Worm (Caenorhabditis elegans) whole organism, young adult: ENCODE results near the gene F55A11.4.

Source experiments
- F22D6.2 ChIP-seq: sonication (generic microtip); optimal IDR thresholded peaks from 2 replicates; lab custom pipeline; 2016; ENCODE audit warnings: mild to moderate bottlenecking, missing genetic modification characterization, missing compliant biosample characterization
- F37B4.10 ChIP-seq: fragments of 200-800 bp; sonication (Bioruptor generic); IDR thresholded peaks from 2 replicates; pipeline ENCODE4 v1.3.6; 2022; ENCODE audit warnings: missing genetic modification characterization, missing compliant biosample characterization
- F39B2.1 ChIP-seq: fragments of 200-800 bp; sonication (Bioruptor generic); IDR thresholded peaks from 2 replicates; pipeline ENCODE4 v1.3.6; 2022; ENCODE audit warnings: missing genetic modification reagents, missing genetic modification characterization, missing compliant biosample characterization
- F49E8.2 ChIP-seq: sonication (generic microtip); optimal IDR thresholded peaks from 3 replicates; lab custom pipeline; 2017; ENCODE audit warnings: missing genetic modification characterization, mild to moderate bottlenecking, missing compliant biosample characterization, antibody characterized with exemption, moderate library complexity; ENCODE audit not compliant: insufficient read depth
- F57A8.1 ChIP-seq: fragments of 200-800 bp; sonication (Bioruptor generic); optimal IDR thresholded peaks from 2 replicates; lab custom pipeline; 2018; ENCODE audit warnings: mild to moderate bottlenecking, missing genetic modification characterization, moderate library complexity, missing compliant biosample characterization
- K12H6.12 ChIP-seq: fragments of 200-800 bp; sonication (Bioruptor generic); optimal IDR thresholded peaks from 2 replicates; lab custom pipeline; 2018; ENCODE audit warnings: mild to moderate bottlenecking, missing genetic modification characterization, missing compliant biosample characterization
- T26A5.8 ChIP-seq: sonication (generic microtip); optimal IDR thresholded peaks from 2 replicates; lab custom pipeline; 2016; ENCODE audit warnings: missing genetic modification characterization, missing compliant biosample characterization
- Y67H2A.10 ChIP-seq: fragments of 200-800 bp; sonication (Bioruptor generic); conservative IDR thresholded peaks from 2 replicates; pipeline ENCODE4 v1.3.6; 2022; ENCODE audit warnings: missing genetic modification reagents, missing genetic modification characterization, missing compliant biosample characterization
- akir-1 ChIP-seq: fragments of 200-800 bp; sonication (Bioruptor generic); optimal IDR thresholded peaks from 2 replicates; lab custom pipeline; 2018; ENCODE audit warnings: mild to moderate bottlenecking, missing genetic modification characterization, moderate library complexity, missing compliant biosample characterization
- aptf-2 ChIP-seq: fragments of 200-800 bp; sonication (Bioruptor generic); conservative IDR thresholded peaks from 2 replicates; pipeline ENCODE4 v1.3.6; 2022; ENCODE audit warnings: missing genetic modification reagents, missing genetic modification characterization, missing compliant biosample characterization
- aptf-3 ChIP-seq: fragments of 200-800 bp; sonication (Bioruptor generic); IDR thresholded peaks from 2 replicates; pipeline ENCODE4 v1.3.6; 2022; ENCODE audit warnings: missing genetic modification characterization, missing compliant biosample characterization
- atf-7 ChIP-seq: sonication (generic microtip); optimal IDR thresholded peaks from 2 replicates; lab custom pipeline; 2017; ENCODE audit warnings: mild to moderate bottlenecking, missing genetic modification characterization, missing compliant biosample characterization
- attf-3 ChIP-seq: fragments of 200-800 bp; sonication (Bioruptor generic); conservative IDR thresholded peaks from 2 replicates; pipeline ENCODE4 v1.3.6; 2022; ENCODE audit warnings: missing genetic modification reagents, missing genetic modification characterization, missing compliant biosample characterization
- attf-5 ChIP-seq: fragments of 200-800 bp; sonication (Bioruptor generic); optimal IDR thresholded peaks from 2 replicates; lab custom pipeline; 2018; ENCODE audit warnings: mild to moderate bottlenecking, missing genetic modification characterization, missing compliant biosample characterization
- attf-6 ChIP-seq: fragments of 200-800 bp; sonication (Bioruptor generic); IDR thresholded peaks from 2 replicates; pipeline ENCODE4 v1.3.6; 2022; ENCODE audit warnings: missing genetic modification reagents, missing genetic modification characterization, missing compliant biosample characterization
- ccch-3 ChIP-seq: fragments of 200-800 bp; sonication (Bioruptor generic); optimal IDR thresholded peaks from 2 replicates; lab custom pipeline; 2018; ENCODE audit warnings: mild to moderate bottlenecking, missing genetic modification characterization, missing compliant biosample characterization
- ceh-100 ChIP-seq: fragments of 200-800 bp; sonication (Bioruptor generic); IDR thresholded peaks from 2 replicates; pipeline ENCODE4 v1.3.6; 2022; ENCODE audit warnings: missing genetic modification reagents, missing genetic modification characterization, missing compliant biosample characterization
- ceh-27 ChIP-seq: fragments of 200-800 bp; sonication (Bioruptor generic); optimal IDR thresholded peaks from 2 replicates; lab custom pipeline; 2018; ENCODE audit warnings: mild to moderate bottlenecking, missing genetic modification characterization, moderate library complexity, missing compliant biosample characterization
- ceh-58 ChIP-seq: fragments of 200-800 bp; sonication (Bioruptor generic); IDR thresholded peaks from 2 replicates; pipeline ENCODE4 v1.3.6; 2022; ENCODE audit warnings: missing genetic modification characterization, missing compliant biosample characterization
- ceh-79 ChIP-seq: sonication (generic microtip); optimal IDR thresholded peaks from 2 replicates; lab custom pipeline; 2017; ENCODE audit warnings: mild to moderate bottlenecking, missing genetic modification characterization, missing compliant biosample characterization
- dox-1 ChIP-seq: fragments of 200-800 bp; sonication (Bioruptor generic); IDR thresholded peaks from 2 replicates; pipeline ENCODE4 v1.3.6; 2022; ENCODE audit warnings: missing genetic modification reagents, missing genetic modification characterization, missing compliant biosample characterization
- dpl-1 ChIP-seq: fragments of 150-350 bp; optimal IDR thresholded peaks from 2 replicates; lab custom pipeline; 2014; ENCODE audit warnings: missing biosample characterization, missing genetic modification reagents, missing genetic modification characterization
- egl-18 ChIP-seq: fragments of 200-800 bp; sonication (Bioruptor generic); IDR thresholded peaks from 2 replicates; pipeline ENCODE4 v1.3.6; 2022; ENCODE audit warnings: missing genetic modification reagents, missing genetic modification characterization, missing compliant biosample characterization
- egrh-3 ChIP-seq: fragments of 200-800 bp; sonication (Bioruptor generic); IDR thresholded peaks from 2 replicates; pipeline ENCODE4 v1.3.6; 2022; ENCODE audit warnings: missing genetic modification reagents, missing genetic modification characterization, missing compliant biosample characterization
- ekl-4 ChIP-seq: fragments of 200-800 bp; sonication (Bioruptor generic); IDR thresholded peaks from 2 replicates; pipeline ENCODE4 v1.3.6; 2022; ENCODE audit warnings: missing genetic modification reagents, missing genetic modification characterization, missing compliant biosample characterization
- ets-4 ChIP-seq: fragments of 200-800 bp; sonication (Bioruptor generic); optimal IDR thresholded peaks from 2 replicates; lab custom pipeline; 2018; ENCODE audit warnings: mild to moderate bottlenecking, missing genetic modification characterization, missing compliant biosample characterization
- fkh-3 ChIP-seq: sonication (generic microtip); optimal IDR thresholded peaks from 2 replicates; lab custom pipeline; 2016; ENCODE audit warnings: mild to moderate bottlenecking, missing genetic modification characterization, missing compliant biosample characterization
- gei-17 ChIP-seq: fragments of 200-800 bp; sonication (Bioruptor generic); optimal IDR thresholded peaks from 2 replicates; lab custom pipeline; 2018; ENCODE audit warnings: mild to moderate bottlenecking, missing genetic modification characterization, missing compliant biosample characterization
- him-1 ChIP-seq: sonication (generic microtip); optimal IDR thresholded peaks from 2 replicates; lab custom pipeline; 2016; ENCODE audit warnings: missing genotype, missing genetic modification reagents, missing genetic modification characterization, missing compliant biosample characterization
- lin-26 ChIP-seq: fragments of 200-800 bp; sonication (Bioruptor generic); IDR thresholded peaks from 2 replicates; pipeline ENCODE4 v1.3.6; 2022; ENCODE audit warnings: missing genetic modification reagents, missing genetic modification characterization, missing compliant biosample characterization
- lir-1 ChIP-seq: fragments of 200-800 bp; sonication (Bioruptor generic); conservative IDR thresholded peaks from 2 replicates; pipeline ENCODE4 v1.3.6; 2022; ENCODE audit warnings: missing genetic modification reagents, missing genetic modification characterization, missing compliant biosample characterization
- mel-28 ChIP-seq: sonication (generic microtip); optimal IDR thresholded peaks from 2 replicates; lab custom pipeline; 2016; ENCODE audit warnings: borderline replicate concordance, mild to moderate bottlenecking, missing genetic modification characterization, missing compliant biosample characterization
- mxl-1 ChIP-seq: sonication (generic microtip); optimal IDR thresholded peaks from 2 replicates; lab custom pipeline; 2016; ENCODE audit warnings: missing genetic modification characterization, missing compliant biosample characterization
- nfya-1 ChIP-seq: sonication (generic microtip); optimal IDR thresholded peaks from 2 replicates; lab custom pipeline; 2017; ENCODE audit warnings: antibody characterized with exemption, missing compliant biosample characterization, missing genetic modification characterization, borderline replicate concordance; ENCODE audit not compliant: insufficient read depth
- nfya-2 ChIP-seq: fragments of 200-800 bp; sonication (Bioruptor generic); IDR thresholded peaks from 2 replicates; pipeline ENCODE4 v1.3.6; 2022; ENCODE audit warnings: missing genetic modification reagents, missing genetic modification characterization, missing compliant biosample characterization
- nhr-120 ChIP-seq: fragments of 200-800 bp; sonication (Bioruptor generic); IDR thresholded peaks from 2 replicates; pipeline ENCODE4 v1.3.6; 2022; ENCODE audit warnings: missing genetic modification characterization, missing compliant biosample characterization
- nhr-179 ChIP-seq: sonication (generic microtip); optimal IDR thresholded peaks from 2 replicates; lab custom pipeline; 2016; ENCODE audit warnings: mild to moderate bottlenecking, missing genetic modification characterization, missing compliant biosample characterization
- nhr-27 ChIP-seq: fragments of 200-800 bp; sonication (Bioruptor generic); optimal IDR thresholded peaks from 2 replicates; lab custom pipeline; 2018; ENCODE audit warnings: mild to moderate bottlenecking, missing genetic modification characterization, moderate library complexity, missing compliant biosample characterization
- rcor-1 ChIP-seq: fragments of 200-800 bp; sonication (Bioruptor generic); IDR thresholded peaks from 2 replicates; pipeline ENCODE4 v1.3.6; 2022; ENCODE audit warnings: missing genetic modification reagents, missing genetic modification characterization, missing compliant biosample characterization
- sdz-38 ChIP-seq: sonication (generic microtip); optimal IDR thresholded peaks from 2 replicates; lab custom pipeline; 2016; ENCODE audit warnings: missing genotype, missing genetic modification characterization, missing compliant biosample characterization
- sea-2 ChIP-seq: fragments of 200-800 bp; sonication (Bioruptor generic); IDR thresholded peaks from 2 replicates; pipeline ENCODE4 v1.3.6; 2022; ENCODE audit warnings: missing genetic modification characterization, missing compliant biosample characterization
- snpc-1.3 ChIP-seq: sonication (generic microtip); optimal IDR thresholded peaks from 2 replicates; lab custom pipeline; 2017; ENCODE audit warnings: missing genetic modification characterization, mild to moderate bottlenecking, missing compliant biosample characterization, antibody characterized with exemption, moderate library complexity, missing genotype, missing genetic modification reagents; ENCODE audit not compliant: insufficient read depth
- tbp1 ChIP-seq: fragments of 200-800 bp; sonication (Bioruptor generic); optimal IDR thresholded peaks from 2 replicates; lab custom pipeline; 2018; ENCODE audit warnings: mild to moderate bottlenecking, missing genetic modification characterization, missing compliant biosample characterization
- tlf-1 ChIP-seq: fragments of 200-800 bp; sonication (Bioruptor generic); optimal IDR thresholded peaks from 2 replicates; lab custom pipeline; 2018; ENCODE audit warnings: mild to moderate bottlenecking, missing genetic modification characterization, missing compliant biosample characterization
- unc-130 ChIP-seq: sonication (generic microtip); optimal IDR thresholded peaks from 2 replicates; lab custom pipeline; 2016; ENCODE audit warnings: missing genetic modification reagents, missing genetic modification characterization, missing compliant biosample characterization
- xnd-1 ChIP-seq: sonication (generic microtip); optimal IDR thresholded peaks from 2 replicates; lab custom pipeline; 2016; ENCODE audit warnings: missing genotype, missing genetic modification reagents, missing genetic modification characterization, missing compliant biosample characterization
- zim-3 ChIP-seq: sonication (generic microtip); optimal IDR thresholded peaks from 2 replicates; lab custom pipeline; 2017; ENCODE audit warnings: mild to moderate bottlenecking, missing genetic modification characterization, moderate library complexity, missing compliant biosample characterization
- ztf-3 ChIP-seq: fragments of 200-800 bp; sonication (Bioruptor generic); optimal IDR thresholded peaks from 2 replicates; lab custom pipeline; 2018; ENCODE audit warnings: mild to moderate bottlenecking, missing genetic modification characterization, missing compliant biosample characterization
- ztf-6 ChIP-seq: fragments of 200-800 bp; sonication (Bioruptor generic); IDR thresholded peaks from 2 replicates; pipeline ENCODE4 v1.3.6; 2022; ENCODE audit warnings: missing genetic modification reagents, missing genetic modification characterization, missing compliant biosample characterization

F55A11.4 gene

DNA sequence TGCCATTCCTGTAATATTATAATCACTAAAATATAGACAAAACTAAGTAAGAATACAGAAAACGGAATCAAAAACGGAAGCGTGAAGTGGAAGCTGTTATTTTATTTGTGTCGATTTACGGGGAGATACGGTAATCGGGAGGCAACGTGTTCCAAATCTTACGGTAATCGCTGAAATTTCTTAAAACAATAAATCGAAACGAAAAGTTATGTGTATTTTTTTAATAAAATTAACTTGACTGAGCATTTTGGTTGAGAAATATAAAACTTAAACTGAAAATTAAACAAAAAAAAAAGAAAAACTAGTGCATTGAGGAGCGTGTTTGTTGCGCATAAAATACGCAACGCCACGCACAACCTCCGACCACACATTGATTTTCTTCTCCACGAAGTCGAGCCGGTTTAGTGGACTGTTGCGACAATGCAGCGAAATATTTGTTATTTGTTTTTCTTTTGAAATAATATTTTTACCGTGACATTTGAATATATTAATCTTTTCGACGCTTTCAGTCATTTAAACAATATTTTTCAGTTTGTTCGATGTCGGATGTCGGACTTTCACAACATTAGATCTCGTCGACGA is 5.8 kb upstream of the F55A11.4 start, which contains the start of the genes F55A11.1 and syx-5:
Gene F55A11.1, minus strand, starts transcription at position 13 of the 582 bp plus-strand sequence.
Gene syx-5, plus strand, starts transcription at position 532 of the 582 bp plus-strand sequence.
- TF ChIP-seq ztf-6 (GFP tag; lab: Robert Waterston, UW) (no peak), sea-2 (GFP tag; lab: Robert Waterston, UW) (no peak), ekl-4 (GFP tag; lab: Robert Waterston, UW) (peak; percentile 73; the same call in 1 of the 2 replicates), ceh-100 (GFP tag; lab: Robert Waterston, UW) (peak; percentile 61), unc-130 (GFP tag; lab: Kevin White, UChicago) (no peak), nfya-2 (no peak), nfya-1 (tag; lab: Kevin White, UChicago) (no peak), dox-1 (peak; percentile 86), F49E8.2 (tag; lab: Kevin White, UChicago) (peak; percentile 36), nhr-179 (tag; lab: Kevin White, UChicago) (no peak), lir-1 (GFP tag; lab: Robert Waterston, UW) (no peak), F57A8.1 (GFP tag; lab: Kevin White, UChicago) (no peak), lin-26 (no peak), ccch-3 (no peak), F37B4.10 (no peak), F22D6.2 (tag; lab: Kevin White, UChicago) (peak; percentile 34), egl-18 (GFP tag; lab: Robert Waterston, UW) (no peak), ceh-27 (no peak), tlf-1 (peak; percentile 75), Y67H2A.10 (GFP tag; lab: Robert Waterston, UW) (no peak), attf-3 (GFP tag; lab: Robert Waterston, UW) (no peak), ets-4 (GFP tag; lab: Kevin White, UChicago) (no peak), ceh-79 (tag; lab: Kevin White, UChicago) (no peak), nhr-27 (tag; lab: Kevin White, UChicago) (no peak), rcor-1 (GFP tag; lab: Robert Waterston, UW) (peak; percentile 79), attf-6 (no peak), egrh-3 (no peak), aptf-2 (no peak), T26A5.8 (tag; lab: Kevin White, UChicago) (no peak), mel-28 (tag; lab: Kevin White, UChicago) (no peak), sdz-38 (tag; lab: Kevin White, UChicago) (no peak), dpl-1 (GFP tag; lab: Kevin White, UChicago) (peak; percentile 30), akir-1 (GFP tag; lab: Kevin White, UChicago) (no peak), xnd-1 (tag; lab: Kevin White, UChicago) (peak; percentile 39), nhr-120 (no peak), aptf-3 (GFP tag; lab: Robert Waterston, UW) (no peak), him-1 (tag; lab: Kevin White, UChicago) (peak; percentile 29), fkh-3 (no peak), mxl-1 (tag; lab: Kevin White, UChicago) (no peak), ceh-58 (GFP tag; lab: Robert Waterston, UW) (no peak), gei-17 (GFP tag; lab: Kevin White, UChicago) (peak; percentile 50), attf-5 (GFP tag; lab: Kevin White, UChicago) (peak; percentile 67), ztf-3 (peak; percentile 40), atf-7 (tag; lab: Kevin White, UChicago) (peak; percentile 62), zim-3 (tag; lab: Kevin White, UChicago) (no peak), snpc-1.3 (tag; lab: Kevin White, UChicago) (no peak), tbp1 (peak; percentile 58), K12H6.12 (peak; percentile 65), F39B2.1 (no peak)
